Worm (Caenorhabditis elegans) whole organism, L1 larva: ENCODE results near the gene eri-3.

Experiments used
- C04F5.9 ChIP-seq: sonication (generic microtip); optimal IDR thresholded peaks from 2 replicates; lab custom pipeline; 2016; ENCODE audit warnings: missing genetic modification characterization, missing compliant biosample characterization
- C34B4.2 ChIP-seq: sonication (generic microtip); optimal IDR thresholded peaks from 2 replicates; lab custom pipeline; 2017; ENCODE audit warnings: mild to moderate bottlenecking, missing genetic modification characterization, missing compliant biosample characterization
- F16B12.6 ChIP-seq: fragments of 150-350 bp; optimal IDR thresholded peaks from 2 replicates; lab custom pipeline; 2014; ENCODE audit warnings: missing biosample characterization, missing genetic modification characterization
- aha-1 ChIP-seq: fragments of 150-350 bp; optimal IDR thresholded peaks from 2 replicates; lab custom pipeline; 2014; ENCODE audit warnings: missing biosample characterization, missing genetic modification characterization
- ama-1 ChIP-seq: fragments of 150-350 bp; optimal IDR thresholded peaks from 2 replicates; lab custom pipeline; 2014
- blmp-1 ChIP-seq: fragments of 150-350 bp; optimal IDR thresholded peaks from 2 replicates; lab custom pipeline; 2014; ENCODE audit warnings: missing biosample characterization, missing genetic modification characterization
- ceh-88 ChIP-seq: fragments of 200-800 bp; sonication (Bioruptor generic); IDR thresholded peaks from 2 replicates; pipeline ENCODE4 v1.3.6; 2022; ENCODE audit warnings: missing genetic modification characterization, missing compliant biosample characterization
- efl-1 ChIP-seq, 4 experiments: fragments of 150-350 bp; optimal IDR thresholded peaks in 3 of 4; peaks in 1 of 4; 1 replicate in 1 of 4; 2 replicates in 3 of 4; lab custom pipeline; 2014; ENCODE audit warnings: missing biosample characterization in 2 of 4, missing genetic modification characterization in 2 of 4, missing genetic modification reagents in 2 of 4
- egl-13 ChIP-seq: sonication (generic microtip); optimal IDR thresholded peaks from 2 replicates; lab custom pipeline; 2016; ENCODE audit warnings: missing genotype, missing genetic modification reagents, missing genetic modification characterization, missing compliant biosample characterization
- egl-27 ChIP-seq, 2 experiments: fragments of 150-350 bp in 1 of 2; sonication (generic microtip); optimal IDR thresholded peaks; 3 replicates each; lab custom pipeline; 2017 to 2018; ENCODE audit warnings: missing biosample characterization in 2 of 2, missing genetic modification characterization in 2 of 2, missing genetic modification reagents in 2 of 2
- elt-2 ChIP-seq: sonication (generic microtip); optimal IDR thresholded peaks from 2 replicates; lab custom pipeline; 2016; ENCODE audit warnings: missing genetic modification characterization, mild to moderate bottlenecking, inconsistent platforms, missing compliant biosample characterization, missing genetic modification reagents
- fkh-10 ChIP-seq: sonication (generic microtip); optimal IDR thresholded peaks from 2 replicates; lab custom pipeline; 2017; ENCODE audit warnings: missing biosample characterization, missing genetic modification reagents, missing genetic modification characterization
- fkh-4 ChIP-seq: sonication (generic microtip); optimal IDR thresholded peaks from 2 replicates; lab custom pipeline; 2016; ENCODE audit warnings: missing compliant biosample characterization, missing genetic modification characterization, borderline replicate concordance
- hlh-17 ChIP-seq: fragments of 200-800 bp; sonication (Bioruptor generic); optimal IDR thresholded peaks from 2 replicates; lab custom pipeline; 2018; ENCODE audit warnings: missing genetic modification characterization, mild to moderate bottlenecking, missing compliant biosample characterization, moderate library complexity, borderline replicate concordance
- irx-1 ChIP-seq: sonication (generic microtip); optimal IDR thresholded peaks from 2 replicates; lab custom pipeline; 2016; ENCODE audit warnings: missing genetic modification characterization, missing compliant biosample characterization
- isw-1 ChIP-seq: fragments of 200-800 bp; sonication (Bioruptor generic); IDR thresholded peaks from 2 replicates; pipeline ENCODE4 v1.3.6; 2022; ENCODE audit warnings: missing genetic modification characterization, missing compliant biosample characterization
- jun-1 ChIP-seq: fragments of 150-350 bp; optimal IDR thresholded peaks from 2 replicates; lab custom pipeline; 2014; ENCODE audit warnings: missing biosample characterization, missing genetic modification reagents, missing genetic modification characterization
- lin-35 ChIP-seq, 2 experiments: fragments of 150-350 bp; optimal IDR thresholded peaks; 2 replicates each; lab custom pipeline; 2014; ENCODE audit warnings: missing biosample characterization in 2 of 2, missing genetic modification characterization in 2 of 2, missing genetic modification reagents in 2 of 2
- lsy-2 ChIP-seq, 2 experiments: fragments of 150-350 bp; optimal IDR thresholded peaks; 2 replicates each; lab custom pipeline; 2014; ENCODE audit warnings: missing biosample characterization in 2 of 2, missing genetic modification characterization in 2 of 2
- mab-9 ChIP-seq: fragments of 200-800 bp; sonication (Bioruptor generic); IDR thresholded peaks from 2 replicates; pipeline ENCODE4 v1.3.6; 2022; ENCODE audit warnings: missing genetic modification reagents, missing genetic modification characterization, missing compliant biosample characterization
- mdl-1 ChIP-seq, 2 experiments: fragments of 150-350 bp; optimal IDR thresholded peaks; 2 replicates each; lab custom pipeline; 2014 to 2017; ENCODE audit warnings: missing biosample characterization in 2 of 2, missing genetic modification characterization in 2 of 2, inconsistent platforms in 1 of 2
- nhr-19 ChIP-seq: fragments of 200-800 bp; sonication (Bioruptor generic); conservative IDR thresholded peaks from 2 replicates; pipeline ENCODE4 v1.3.6; 2022; ENCODE audit warnings: missing genetic modification characterization, missing compliant biosample characterization
- nhr-20 ChIP-seq: sonication (generic microtip); optimal IDR thresholded peaks from 2 replicates; lab custom pipeline; 2016; ENCODE audit warnings: mild to moderate bottlenecking, missing genetic modification characterization, missing compliant biosample characterization
- nhr-71 ChIP-seq: sonication (generic microtip); optimal IDR thresholded peaks from 2 replicates; lab custom pipeline; 2016; ENCODE audit warnings: mild to moderate bottlenecking, missing genetic modification characterization, moderate library complexity, missing compliant biosample characterization
- nhr-76 ChIP-seq: sonication (generic microtip); optimal IDR thresholded peaks from 2 replicates; lab custom pipeline; 2017; ENCODE audit warnings: missing biosample characterization, missing genetic modification characterization
- nhr-77 ChIP-seq: fragments of 150-350 bp; optimal IDR thresholded peaks from 2 replicates; lab custom pipeline; 2014; ENCODE audit warnings: missing biosample characterization, missing genetic modification characterization
- nhr-84 ChIP-seq: sonication (generic microtip); optimal IDR thresholded peaks from 2 replicates; lab custom pipeline; 2017; ENCODE audit warnings: missing biosample characterization, missing genetic modification characterization
- nhr-90 ChIP-seq: sonication (generic microtip); optimal IDR thresholded peaks from 2 replicates; lab custom pipeline; 2016; ENCODE audit warnings: mild to moderate bottlenecking, missing genetic modification characterization, missing compliant biosample characterization; ENCODE audit not compliant: poor library complexity
- pax-3 ChIP-seq: fragments of 200-800 bp; sonication (Bioruptor generic); optimal IDR thresholded peaks from 2 replicates; lab custom pipeline; 2018; ENCODE audit warnings: mild to moderate bottlenecking, missing genetic modification characterization, moderate library complexity, missing compliant biosample characterization
- pqm-1 ChIP-seq: sonication (generic microtip); optimal IDR thresholded peaks from 3 replicates; lab custom pipeline; 2017; ENCODE audit warnings: missing biosample characterization, missing genetic modification characterization
- swsn-7 ChIP-seq: sonication (generic microtip); optimal IDR thresholded peaks from 2 replicates; lab custom pipeline; 2016; ENCODE audit warnings: missing genetic modification characterization, missing compliant biosample characterization
- tlp-1 ChIP-seq: fragments of 150-350 bp; optimal IDR thresholded peaks from 2 replicates; lab custom pipeline; 2014; ENCODE audit warnings: missing biosample characterization, missing genetic modification characterization
- unc-86 ChIP-seq: sonication (generic microtip); optimal IDR thresholded peaks from 2 replicates; lab custom pipeline; 2016; ENCODE audit warnings: missing genetic modification characterization, missing compliant biosample characterization
- zag-1 ChIP-seq: fragments of 150-350 bp; optimal IDR thresholded peaks from 2 replicates; lab custom pipeline; 2014; ENCODE audit warnings: missing biosample characterization, missing genetic modification characterization
- zip-4 ChIP-seq: fragments of 200-800 bp; sonication (Bioruptor generic); optimal IDR thresholded peaks from 2 replicates; lab custom pipeline; 2018; ENCODE audit warnings: mild to moderate bottlenecking, missing genetic modification characterization, moderate library complexity, missing compliant biosample characterization
- ztf-4 ChIP-seq: fragments of 150-350 bp; optimal IDR thresholded peaks from 2 replicates; lab custom pipeline; 2014; ENCODE audit warnings: missing biosample characterization, missing genetic modification characterization

eri-3 gene

DNA sequence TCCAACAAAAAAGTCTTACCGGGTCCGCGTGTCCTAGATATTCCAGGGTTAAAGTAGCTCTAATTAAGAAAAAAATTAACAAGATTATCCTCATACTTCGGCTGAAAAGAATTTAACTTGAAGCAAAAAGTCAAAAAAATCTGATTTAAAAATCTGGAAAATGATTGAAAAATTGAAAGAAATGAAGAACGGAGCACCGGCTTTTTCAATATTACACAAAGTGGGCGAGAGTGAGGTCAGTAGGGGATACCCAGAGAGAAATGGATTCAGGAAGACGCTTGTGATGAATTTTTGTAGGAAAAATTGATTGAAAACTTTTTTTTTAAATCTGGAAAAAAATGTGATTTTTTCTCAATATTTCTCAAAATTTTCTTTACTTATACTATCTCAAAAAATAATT is 22.6 kb upstream of the eri-3 start, which contains the start of gene pho-14 (continued):
- TF ChIP-seq hlh-17 (GFP tag; lab: Kevin White, UChicago): no peak

DNA sequence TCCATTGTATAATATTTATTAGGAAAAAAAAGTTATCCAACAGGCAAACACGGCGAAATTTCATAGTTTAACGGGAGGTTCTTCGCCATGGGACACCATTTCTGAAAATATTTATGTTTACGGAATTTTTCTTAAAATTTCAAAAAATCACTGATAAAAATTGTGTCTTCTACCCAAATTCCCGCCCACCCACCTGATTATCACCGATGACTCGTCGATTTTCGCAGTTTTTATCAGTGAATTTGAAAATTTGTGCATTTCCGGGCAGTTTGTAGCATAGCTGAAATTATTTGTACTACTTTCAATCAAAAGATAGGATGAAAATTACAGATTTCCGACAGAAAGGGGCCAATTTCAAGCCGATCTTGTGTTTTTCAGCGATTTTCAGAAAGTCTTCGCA is 21.9 kb upstream of the eri-3 start:
- no peak for TF ChIP-seq ama-1 (lab: Kevin White, UChicago)
- no peak for TF ChIP-seq C04F5.9 (tag; lab: Kevin White, UChicago)
- TF ChIP-seq pqm-1: peak; percentile 33
- no peak for TF ChIP-seq mab-9 (GFP tag; lab: Robert Waterston, UW)
- TF ChIP-seq isw-1 (GFP tag; lab: Robert Waterston, UW): no peak
- no peak for TF ChIP-seq fkh-4 (tag; lab: Kevin White, UChicago)
- peak; percentile 94 for TF ChIP-seq elt-2 (tag; lab: Kevin White, UChicago)
- TF ChIP-seq efl-1 (optimal IDR thresholded peaks at IDR 0.05; lab: Kevin White, UChicago): no peak
- TF ChIP-seq efl-1 (GFP tag; optimal IDR thresholded peaks at IDR 0.05 in 1 of 2; lab: Kevin White, UChicago): peak in 1 of 2 experiments; percentile 56
- no peak for TF ChIP-seq C34B4.2 (tag; lab: Kevin White, UChicago)
- no peak for TF ChIP-seq nhr-77 (tag; lab: Kevin White, UChicago)
- no peak for TF ChIP-seq nhr-71 (tag; lab: Kevin White, UChicago)
- TF ChIP-seq unc-86: no peak
- TF ChIP-seq jun-1 (tag; lab: Kevin White, UChicago): peak; percentile 12

DNA sequence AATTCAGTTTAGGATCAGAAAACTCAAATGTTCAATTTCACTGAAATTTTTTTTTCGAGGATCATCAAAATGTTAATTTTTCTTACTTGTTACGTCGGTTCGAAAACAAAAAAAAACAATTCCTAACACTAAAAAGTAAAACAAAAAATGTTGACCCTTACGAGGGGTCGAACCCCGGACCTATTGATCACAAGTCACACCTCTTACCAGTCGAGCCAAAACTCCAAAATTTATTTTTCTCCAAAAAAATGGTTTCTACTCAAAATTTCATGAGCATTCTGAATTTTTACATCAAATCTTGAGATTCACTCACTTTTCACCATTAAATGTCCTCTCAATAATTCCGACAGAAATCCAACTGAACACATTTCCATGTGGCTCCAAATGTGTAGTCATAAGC is 21.1 kb upstream of the eri-3 start:
- TF ChIP-seq nhr-76 (tag; lab: Kevin White, UChicago) (no peak), ztf-4 (tag; lab: Kevin White, UChicago) (no peak), jun-1 (tag; lab: Kevin White, UChicago) (no peak), irx-1 (tag; lab: Kevin White, UChicago) (no peak), blmp-1 (tag; lab: Kevin White, UChicago) (no peak), pax-3 (tag; lab: Kevin White, UChicago) (no peak), zip-4 (GFP tag; lab: Kevin White, UChicago) (no peak), nhr-84 (no peak), fkh-10 (GFP tag; lab: Kevin White, UChicago) (no peak), ceh-88 (GFP tag; lab: Robert Waterston, UW) (no peak), aha-1 (tag; lab: Kevin White, UChicago) (no peak), tlp-1 (tag; lab: Kevin White, UChicago) (no peak), swsn-7 (tag; lab: Kevin White, UChicago) (no peak), pqm-1 (no peak), F16B12.6 (no peak), egl-27 (tag; optimal IDR thresholded peaks at IDR 0.05; lab: Kevin White, UChicago) (no peak)
- TF ChIP-seq, all 84 proteins: peak for 0

DNA sequence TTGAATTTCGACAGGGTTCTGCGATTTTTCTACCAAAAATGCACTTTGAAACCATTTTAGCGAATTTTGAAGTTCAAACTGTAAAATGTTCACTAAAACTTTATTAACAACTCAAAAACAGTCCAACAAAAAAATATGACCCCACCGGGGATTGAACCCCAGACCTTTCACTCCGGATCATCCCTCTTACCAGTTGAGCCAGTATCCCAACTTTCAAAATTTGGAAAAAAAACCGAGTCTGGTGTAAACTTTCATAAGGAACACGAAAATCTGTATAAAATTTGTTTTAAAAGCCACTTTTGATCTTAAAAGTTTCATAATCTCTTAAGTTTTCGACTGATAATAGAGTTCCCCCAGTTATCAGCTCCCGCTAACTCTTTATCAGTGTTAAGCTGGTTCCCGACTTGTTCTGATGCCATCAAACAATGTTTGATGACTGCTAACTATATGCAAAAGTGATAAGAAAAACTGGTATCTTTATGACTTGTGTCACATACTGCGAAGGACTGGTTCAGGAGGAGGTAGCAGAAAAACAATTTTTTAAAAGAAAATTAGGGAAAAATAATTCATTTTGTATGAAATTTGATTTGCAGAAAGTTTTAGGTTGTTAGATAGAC is 19.7 kb upstream of the eri-3 start:
- TF ChIP-seq tlp-1 (tag; lab: Kevin White, UChicago) (peak; percentile 85), egl-13 (tag; lab: Kevin White, UChicago) (peak; percentile 27), ztf-4 (tag; lab: Kevin White, UChicago) (no peak), elt-2 (tag; lab: Kevin White, UChicago) (peak; percentile 100), pax-3 (tag; lab: Kevin White, UChicago) (peak; percentile 29), lin-35 (GFP tag; optimal IDR thresholded peaks at IDR 0.05; lab: Kevin White, UChicago) (peak in 1 of 2 experiments; percentile 58), nhr-90 (tag; lab: Kevin White, UChicago) (peak; percentile 12), lsy-2 (tag; optimal IDR thresholded peaks at IDR 0.05; lab: Kevin White, UChicago) (peak in 1 of 2 experiments; percentile 18), nhr-19 (GFP tag; lab: Robert Waterston, UW) (no peak), mdl-1 (tag; optimal IDR thresholded peaks at IDR 0.05; lab: Kevin White, UChicago) (peak in 1 of 2 experiments; percentile 31), zag-1 (tag; lab: Kevin White, UChicago) (no peak), efl-1 (optimal IDR thresholded peaks at IDR 0.05; lab: Kevin White, UChicago) (no peak), efl-1 (GFP tag; optimal IDR thresholded peaks at IDR 0.05 in 1 of 2; lab: Kevin White, UChicago) (peak in 1 of 2 experiments; percentile 76), jun-1 (tag; lab: Kevin White, UChicago) (peak; percentile 91), pqm-1 (peak; percentile 99), nhr-20 (peak; percentile 43)
